Fruit fly (Drosophila melanogaster): ENCODE results near the gene CG43246.

Gene CG43246

DNA sequence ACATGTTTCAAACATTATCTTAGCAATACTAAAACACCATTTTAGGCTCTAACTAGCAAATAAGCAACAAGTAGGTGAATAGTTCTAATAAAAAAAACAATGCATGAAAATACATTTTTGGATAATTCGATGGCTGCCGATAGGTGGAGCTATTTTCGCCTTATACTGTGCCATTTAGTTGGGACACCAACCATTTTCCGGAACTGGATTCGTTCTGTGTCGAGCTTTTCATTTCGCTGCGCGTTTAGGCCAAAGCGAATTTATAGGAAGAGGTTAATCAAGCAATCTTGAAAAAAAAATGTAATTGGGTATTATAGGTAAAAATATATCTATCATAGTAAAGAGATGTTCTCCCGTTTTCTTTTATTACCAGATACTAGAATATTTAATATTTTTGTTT, 26.2 kb downstream of the CG43246 start:
- TF ChIP-seq Rel (GFP tag; optimal IDR thresholded peaks at IDR 0.05) (no peak), Rel (tag; optimal IDR thresholded peaks at IDR 0.05) (no peak), Myc (optimal IDR thresholded peaks at IDR 0.05) (peak; percentile 72), tai (GFP tag; optimal IDR thresholded peaks at IDR 0.05) (peak; percentile 6)

dm6 chr3L:14563461-14563860, 27.0 kb downstream of the CG43246 start:
- TF ChIP-seq Sp1 (GFP tag; optimal IDR thresholded peaks at IDR 0.05) (no peak), foxo (GFP tag; optimal IDR thresholded peaks at IDR 0.05) (no peak), lola (GFP tag; optimal IDR thresholded peaks at IDR 0.05) (no peak), Myc (optimal IDR thresholded peaks at IDR 0.05) (no peak), jim (GFP tag; optimal IDR thresholded peaks at IDR 0.05) (no peak), GATAd (GFP tag; optimal IDR thresholded peaks at IDR 0.05) (no peak), brk (GFP tag; optimal IDR thresholded peaks at IDR 0.05) (no peak), Dif (GFP tag; optimal IDR thresholded peaks at IDR 0.05; ENCODE audit: partially characterized antibody) (no peak), N (GFP tag; optimal IDR thresholded peaks at IDR 0.05) (no peak)

dm6 chr3L:14564404-14564803, 28.0 kb downstream of the CG43246 start:
- TF ChIP-seq Myc (optimal IDR thresholded peaks at IDR 0.05): no peak
- no peak for TF ChIP-seq sv (GFP tag; optimal IDR thresholded peaks at IDR 0.05)
- TF ChIP-seq Jra (GFP tag; optimal IDR thresholded peaks at IDR 0.05): peak; percentile 46
- TF ChIP-seq pan (optimal IDR thresholded peaks at IDR 0.05): no peak
- TF ChIP-seq Hnf4 (GFP tag; optimal IDR thresholded peaks at IDR 0.05): peak; percentile 74
- no peak for TF ChIP-seq Abd-B (GFP tag; optimal IDR thresholded peaks at IDR 0.05)
- peak in 1 of 2 experiments; percentile 59 for TF ChIP-seq foxo (GFP tag; optimal IDR thresholded peaks at IDR 0.05)
- peak; percentile 36 for TF ChIP-seq CG9705 (GFP tag; optimal IDR thresholded peaks at IDR 0.05)
- no peak for TF ChIP-seq CG32264 (GFP tag; optimal IDR thresholded peaks at IDR 0.05)
- peak; percentile 38 for TF ChIP-seq dmrt93B (GFP tag; optimal IDR thresholded peaks at IDR 0.05)
- TF ChIP-seq Hr78 (GFP tag; optimal IDR thresholded peaks at IDR 0.05): no peak
- no peak for TF ChIP-seq Dif (GFP tag; optimal IDR thresholded peaks at IDR 0.05; ENCODE audit: partially characterized antibody)
- no peak for TF ChIP-seq Dfd (GFP tag; optimal IDR thresholded peaks at IDR 0.05)
- TF ChIP-seq rgr (GFP tag; optimal IDR thresholded peaks at IDR 0.05): peak; percentile 78
- TF ChIP-seq br (GFP tag; optimal IDR thresholded peaks at IDR 0.05): peak; percentile 61
- no peak for TF ChIP-seq fru (GFP tag; optimal IDR thresholded peaks at IDR 0.05)
- TF ChIP-seq tai (GFP tag; optimal IDR thresholded peaks at IDR 0.05): peak; percentile 57
- no peak for TF ChIP-seq dl (GFP tag; optimal IDR thresholded peaks at IDR 0.05; ENCODE audit: insufficient read depth in 1 of 2, partially characterized antibody in 2 of 2)
- TF ChIP-seq Rel (GFP tag; optimal IDR thresholded peaks at IDR 0.05): no peak
- no peak for TF ChIP-seq Rel (tag; optimal IDR thresholded peaks at IDR 0.05)
- no peak for TF ChIP-seq HLH106 (tag; optimal IDR thresholded peaks at IDR 0.05)
- peak; percentile 26 for TF ChIP-seq ey (GFP tag; optimal IDR thresholded peaks at IDR 0.05)
- TF ChIP-seq usp (GFP tag; optimal IDR thresholded peaks at IDR 0.05): no peak
- TF ChIP-seq h (GFP tag; optimal IDR thresholded peaks at IDR 0.05): peak; percentile 63
- no peak for TF ChIP-seq psq (GFP tag; optimal IDR thresholded peaks at IDR 0.05)
- no peak for TF ChIP-seq N (GFP tag; optimal IDR thresholded peaks at IDR 0.05)
- no peak for TF ChIP-seq Sp1 (GFP tag; optimal IDR thresholded peaks at IDR 0.05)
- TF ChIP-seq sage (GFP tag; optimal IDR thresholded peaks at IDR 0.05): no peak
- no peak for TF ChIP-seq Vsx2 (GFP tag; optimal IDR thresholded peaks at IDR 0.05; ENCODE audit: partially characterized antibody)
- peak; percentile 36 for TF ChIP-seq jim (GFP tag; optimal IDR thresholded peaks at IDR 0.05)
- TF ChIP-seq Hr83 (GFP tag; optimal IDR thresholded peaks at IDR 0.05; ENCODE audit: poor library complexity, severe bottlenecking): peak; percentile 93
- no peak for TF ChIP-seq lola (GFP tag; optimal IDR thresholded peaks at IDR 0.05)
- TF ChIP-seq brk (GFP tag; optimal IDR thresholded peaks at IDR 0.05): peak; percentile 14
- TF ChIP-seq GATAd (GFP tag; optimal IDR thresholded peaks at IDR 0.05): peak; percentile 21
- TF ChIP-seq dsf (GFP tag; optimal IDR thresholded peaks at IDR 0.05; ENCODE audit: borderline replicate concordance): peak; percentile 51
- TF ChIP-seq Mio (GFP tag; optimal IDR thresholded peaks at IDR 0.05): no peak
- TF ChIP-seq woc (GFP tag; optimal IDR thresholded peaks at IDR 0.05): no peak
- peak; percentile 70 for TF ChIP-seq OdsH (GFP tag; optimal IDR thresholded peaks at IDR 0.05)
- TF ChIP-seq CrebA (GFP tag; optimal IDR thresholded peaks at IDR 0.05; ENCODE audit: borderline replicate concordance): no peak

Measured in whole organism, wandering third instar larva.